Fruit fly (Drosophila melanogaster): Measurements from ENCODE around the gene RluA-2.

Gene RluA-2

DNA sequence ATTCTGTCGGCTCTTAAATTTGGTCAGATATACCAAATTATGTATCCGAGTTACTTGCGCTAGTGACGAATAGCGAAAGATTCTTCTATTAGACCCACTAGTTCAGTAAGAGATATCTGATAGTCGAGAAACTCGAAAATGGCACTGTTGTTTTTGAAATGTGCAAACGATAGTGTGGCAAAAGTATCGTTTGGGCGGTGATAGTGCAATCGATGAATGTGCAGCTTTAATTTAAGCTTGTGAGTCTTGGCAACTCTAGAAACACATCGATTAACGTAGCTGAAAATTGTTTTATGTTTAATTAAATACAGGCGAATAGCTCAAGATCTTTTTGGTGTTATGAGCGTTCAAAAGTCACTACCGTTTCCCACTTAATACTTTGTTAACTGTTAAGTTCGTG, 39.6 kb upstream of the RluA-2 start, which contains the start of gene STUB1 (continued):
- TF ChIP-seq CG12942 (GFP tag; optimal IDR thresholded peaks at IDR 0.05) (no peak), ewg (GFP tag; optimal IDR thresholded peaks at IDR 0.05) (peak; percentile 2), mam (GFP tag; optimal IDR thresholded peaks at IDR 0.05) (peak; percentile 43), Dll (GFP tag; IDR thresholded peaks at IDR 0.05; ENCODE audit: partially characterized antibody) (peak; percentile 95), CG34224 (GFP tag; IDR thresholded peaks at IDR 0.05; ENCODE audit: partially characterized antibody) (peak; percentile 98), Kr (GFP tag; optimal IDR thresholded peaks at IDR 0.05) (no peak), Hmx (GFP tag; optimal IDR thresholded peaks at IDR 0.05) (no peak), row (GFP tag; IDR thresholded peaks at IDR 0.05) (peak; percentile 77), CG3281 (GFP tag; optimal IDR thresholded peaks at IDR 0.05) (no peak), HmgD (GFP tag; optimal IDR thresholded peaks at IDR 0.05) (peak; percentile 29), lab (GFP tag; optimal IDR thresholded peaks at IDR 0.05) (no peak), Dref (GFP tag; IDR thresholded peaks at IDR 0.05) (peak; percentile 94), gfzf (GFP tag; optimal IDR thresholded peaks at IDR 0.05) (peak; percentile 3), Bteb2 (GFP tag; optimal IDR thresholded peaks at IDR 0.05) (peak; percentile 2), CG3995 (GFP tag; optimal IDR thresholded peaks at IDR 0.05) (peak; percentile 59), CG13296 (GFP tag; optimal IDR thresholded peaks at IDR 0.05) (no peak), Xrp1 (GFP tag; IDR thresholded peaks at IDR 0.05) (no peak), grn (GFP tag; optimal IDR thresholded peaks at IDR 0.05) (no peak), lilli (GFP tag; optimal IDR thresholded peaks at IDR 0.05) (peak; percentile 31), B-H1 (GFP tag; IDR thresholded peaks at IDR 0.05) (no peak), bbx (GFP tag; IDR thresholded peaks at IDR 0.05; ENCODE audit: partially characterized antibody) (peak; percentile 99), CoRest (tag; optimal IDR thresholded peaks at IDR 0.05) (peak; percentile 28), exex (tag; optimal IDR thresholded peaks at IDR 0.05) (peak; percentile 24), her (GFP tag; optimal IDR thresholded peaks at IDR 0.05) (peak; percentile 36), Rfx (GFP tag; IDR thresholded peaks at IDR 0.05) (peak; percentile 61), ssp (GFP tag; IDR thresholded peaks at IDR 0.05) (0 out of 2 replicates have a peak, but pooled peaks have one; percentile 18), maf-S (GFP tag; optimal IDR thresholded peaks at IDR 0.05) (peak; percentile 11), CG6791 (GFP tag; IDR thresholded peaks at IDR 0.05; ENCODE audit: partially characterized antibody) (peak; percentile 99), Elba2 (GFP tag; optimal IDR thresholded peaks at IDR 0.05) (no peak), Myb (GFP tag; optimal IDR thresholded peaks at IDR 0.05) (peak; percentile 81), amos (GFP tag; IDR thresholded peaks at IDR 0.05; ENCODE audit: partially characterized antibody) (peak; percentile 98; the same call in 1 of the 2 replicates), CG30020 (tag; optimal IDR thresholded peaks at IDR 0.05) (peak; percentile 62), cas (GFP tag; IDR thresholded peaks at IDR 0.05) (no peak), CG10654 (GFP tag; optimal IDR thresholded peaks at IDR 0.05) (no peak), ind (GFP tag; optimal IDR thresholded peaks at IDR 0.05) (no peak), CG5245 (GFP tag; optimal IDR thresholded peaks at IDR 0.05) (no peak), PHDP (tag; optimal IDR thresholded peaks at IDR 0.05) (no peak), Side (GFP tag; optimal IDR thresholded peaks at IDR 0.05) (peak; percentile 4), CG4617 (GFP tag; optimal IDR thresholded peaks at IDR 0.05; ENCODE audit: borderline replicate concordance) (peak; percentile 74), mld (GFP tag; IDR thresholded peaks at IDR 0.05; ENCODE audit: partially characterized antibody) (peak; percentile 98), Gug (GFP tag; IDR thresholded peaks at IDR 0.05) (peak; percentile 57; the same call in 1 of the 4 replicates), MBD-R2 (GFP tag; IDR thresholded peaks at IDR 0.05) (peak; percentile 91), Meics (GFP tag; optimal IDR thresholded peaks at IDR 0.05) (no peak), vnd (GFP tag; IDR thresholded peaks at IDR 0.05; ENCODE audit: partially characterized antibody) (peak; percentile 98), Doc3 (GFP tag; IDR thresholded peaks at IDR 0.05; ENCODE audit: partially characterized antibody) (peak; percentile 97), fu2 (GFP tag; optimal IDR thresholded peaks at IDR 0.05) (peak; percentile 27), phol (tag; optimal IDR thresholded peaks at IDR 0.05) (peak; percentile 19), sna (GFP tag; IDR thresholded peaks at IDR 0.05; ENCODE audit: partially characterized antibody) (peak; percentile 96), B-H2 (GFP tag; optimal IDR thresholded peaks at IDR 0.05) (peak; percentile 52), vfl (GFP tag; optimal IDR thresholded peaks at IDR 0.05) (peak; percentile 25), pum (GFP tag; optimal IDR thresholded peaks at IDR 0.05) (peak; percentile 8)
